Fruit fly (Drosophila melanogaster): ENCODE data around the gene CG14570.
A peak's percentile ranks its signal among the peaks of the same experiment; 100 is the strongest.

The CG14570 gene

dm6 chr3L:21733387-21733786 lies 3.1 kb upstream of the CG14570 start, which contains the start of gene CG14568:
TSS of gene CG14568 (minus strand) at chr3L:21733487.
- TF ChIP-seq sage (GFP tag; optimal IDR thresholded peaks at IDR 0.05) (no peak), CG32264 (GFP tag; optimal IDR thresholded peaks at IDR 0.05) (no peak)

- TF ChIP-seq foxo (GFP tag; optimal IDR thresholded peaks at IDR 0.05) (no peak), Jra (GFP tag; optimal IDR thresholded peaks at IDR 0.05) (no peak), rgr (GFP tag; optimal IDR thresholded peaks at IDR 0.05) (no peak), sv (GFP tag; optimal IDR thresholded peaks at IDR 0.05) (no peak), CrebA (GFP tag; optimal IDR thresholded peaks at IDR 0.05; ENCODE audit: borderline replicate concordance) (no peak), h (GFP tag; optimal IDR thresholded peaks at IDR 0.05) (no peak), Hr83 (GFP tag; optimal IDR thresholded peaks at IDR 0.05; ENCODE audit: poor library complexity, severe bottlenecking) (no peak)
Observed at dm6 chr3L:21731104-21731600, 898 bp upstream of the CG14570 start, which contains the start of gene CG14569. TSS of gene CG14569 (minus strand) at chr3L:21731550.

- TF ChIP-seq psq (GFP tag; optimal IDR thresholded peaks at IDR 0.05) = peak; percentile 80
- TF ChIP-seq dmrt93B (GFP tag; optimal IDR thresholded peaks at IDR 0.05) = peak; percentile 85
- TF ChIP-seq Sp1 (GFP tag; optimal IDR thresholded peaks at IDR 0.05) = peak; percentile 74
- peak in 1 of 2 experiments; percentile 92 for TF ChIP-seq foxo (GFP tag; optimal IDR thresholded peaks at IDR 0.05)
- TF ChIP-seq sv (GFP tag; optimal IDR thresholded peaks at IDR 0.05) = peak; percentile 87
- peak; percentile 3 for TF ChIP-seq Mio (GFP tag; optimal IDR thresholded peaks at IDR 0.05)
- TF ChIP-seq Abd-B (GFP tag; optimal IDR thresholded peaks at IDR 0.05) = no peak
- no peak for TF ChIP-seq Vsx2 (GFP tag; optimal IDR thresholded peaks at IDR 0.05; ENCODE audit: partially characterized antibody)
- TF ChIP-seq h (GFP tag; optimal IDR thresholded peaks at IDR 0.05) = peak; percentile 90
- no peak for TF ChIP-seq Dif (GFP tag; optimal IDR thresholded peaks at IDR 0.05; ENCODE audit: partially characterized antibody)
- TF ChIP-seq brk (GFP tag; optimal IDR thresholded peaks at IDR 0.05) = peak; percentile 77
- TF ChIP-seq Hnf4 (GFP tag; optimal IDR thresholded peaks at IDR 0.05) = peak; percentile 93
- peak; percentile 88 for TF ChIP-seq Hr83 (GFP tag; optimal IDR thresholded peaks at IDR 0.05; ENCODE audit: poor library complexity, severe bottlenecking)
- peak; percentile 60 for TF ChIP-seq dsf (GFP tag; optimal IDR thresholded peaks at IDR 0.05; ENCODE audit: borderline replicate concordance)
- peak; percentile 69 for TF ChIP-seq GATAd (GFP tag; optimal IDR thresholded peaks at IDR 0.05)
- TF ChIP-seq CrebA (GFP tag; optimal IDR thresholded peaks at IDR 0.05; ENCODE audit: borderline replicate concordance) = no peak
- TF ChIP-seq woc (GFP tag; optimal IDR thresholded peaks at IDR 0.05) = peak; percentile 93
- no peak for TF ChIP-seq pan (optimal IDR thresholded peaks at IDR 0.05)
- TF ChIP-seq ey (GFP tag; optimal IDR thresholded peaks at IDR 0.05) = peak; percentile 91
- TF ChIP-seq Myc (optimal IDR thresholded peaks at IDR 0.05) = peak; percentile 56
- TF ChIP-seq Jra (GFP tag; optimal IDR thresholded peaks at IDR 0.05) = peak; percentile 90
- TF ChIP-seq fru (GFP tag; optimal IDR thresholded peaks at IDR 0.05) = peak; percentile 86
- no peak for TF ChIP-seq usp (GFP tag; optimal IDR thresholded peaks at IDR 0.05)
- TF ChIP-seq CG32264 (GFP tag; optimal IDR thresholded peaks at IDR 0.05) = peak; percentile 64
- no peak for TF ChIP-seq dl (GFP tag; optimal IDR thresholded peaks at IDR 0.05; ENCODE audit: insufficient read depth in 1 of 2, partially characterized antibody in 2 of 2)
- peak; percentile 81 for TF ChIP-seq OdsH (GFP tag; optimal IDR thresholded peaks at IDR 0.05)
- TF ChIP-seq Hr78 (GFP tag; optimal IDR thresholded peaks at IDR 0.05) = no peak
- no peak for TF ChIP-seq N (GFP tag; optimal IDR thresholded peaks at IDR 0.05)
- TF ChIP-seq sage (GFP tag; optimal IDR thresholded peaks at IDR 0.05) = peak; percentile 38
- TF ChIP-seq Rel (GFP tag; optimal IDR thresholded peaks at IDR 0.05) = no peak
- peak; percentile 86 for TF ChIP-seq Rel (tag; optimal IDR thresholded peaks at IDR 0.05)
- TF ChIP-seq CG9705 (GFP tag; optimal IDR thresholded peaks at IDR 0.05) = peak; percentile 75
- TF ChIP-seq br (GFP tag; optimal IDR thresholded peaks at IDR 0.05) = peak; percentile 86
- peak; percentile 27 for TF ChIP-seq jim (GFP tag; optimal IDR thresholded peaks at IDR 0.05)
- no peak for TF ChIP-seq tai (GFP tag; optimal IDR thresholded peaks at IDR 0.05)
- peak; percentile 90 for TF ChIP-seq HLH106 (tag; optimal IDR thresholded peaks at IDR 0.05)
- peak; percentile 90 for TF ChIP-seq rgr (GFP tag; optimal IDR thresholded peaks at IDR 0.05)
Observed at dm6 chr3L:21728616-21729047, 1.6 kb downstream of the CG14570 start, which contains the start of the genes CG11247 and Polr2H. TSS of gene CG11247 (minus strand) at chr3L:21728806. TSS of gene Polr2H (plus strand) at chr3L:21728932.
